Fruit fly (Drosophila melanogaster) whole organism, embryonic: Measurements from ENCODE around the gene Nf-YA.

ENCODE experiments used
- CG10209 ChIP-seq: fragments of 200-800 bp; sonication (Bioruptor generic); optimal IDR thresholded peaks from 3 replicates; lab custom pipeline; 2017; ENCODE audit warnings: missing biosample characterization, mild to moderate bottlenecking, missing genetic modification characterization, missing genetic modification reagents
- CG11560 ChIP-seq: fragments of 200-800 bp; sonication (Bioruptor generic); IDR thresholded peaks from 3 replicates; pipeline ENCODE4 v1.3.6; 2022; ENCODE audit warnings: missing biosample characterization, missing genetic modification characterization
- CG12155 ChIP-seq: fragments of 200-800 bp; sonication (Bioruptor generic); optimal IDR thresholded peaks from 3 replicates; lab custom pipeline; 2016; ENCODE audit warnings: missing biosample characterization, missing genetic modification characterization
- CG12236 ChIP-seq: fragments of 200-800 bp; sonication (Bioruptor generic); optimal IDR thresholded peaks from 2 replicates; lab custom pipeline; 2016; ENCODE audit warnings: missing biosample characterization, missing genetic modification characterization
- CG13894 ChIP-seq: fragments of 200-800 bp; sonication (Bioruptor generic); optimal IDR thresholded peaks from 3 replicates; lab custom pipeline; 2018; ENCODE audit warnings: missing biosample characterization, mild to moderate bottlenecking, missing genetic modification characterization, moderate library complexity
- CG14965 ChIP-seq: fragments of 200-800 bp; sonication (Bioruptor generic); optimal IDR thresholded peaks from 2 replicates; lab custom pipeline; 2016; ENCODE audit warnings: missing biosample characterization, missing genetic modification characterization, borderline replicate concordance
- CG15073 ChIP-seq: fragments of 200-800 bp; sonication (Bioruptor generic); optimal IDR thresholded peaks from 2 replicates; lab custom pipeline; 2016; ENCODE audit warnings: missing biosample characterization, missing genetic modification characterization
- CG18011 ChIP-seq: fragments of 200-800 bp; sonication (Bioruptor generic); optimal IDR thresholded peaks from 2 replicates; lab custom pipeline; 2017; ENCODE audit warnings: missing biosample characterization, missing genetic modification characterization, mild to moderate bottlenecking, moderate library complexity, missing genotype
- CG18476 ChIP-seq: fragments of 200-800 bp; sonication (Bioruptor generic); optimal IDR thresholded peaks from 2 replicates; lab custom pipeline; 2016; ENCODE audit warnings: missing biosample characterization, mild to moderate bottlenecking, missing genetic modification characterization
- CG18764 ChIP-seq: fragments of 200-800 bp; sonication (Bioruptor generic); optimal IDR thresholded peaks from 3 replicates; lab custom pipeline; 2016; ENCODE audit warnings: missing biosample characterization, missing genetic modification characterization
- CG2129 ChIP-seq: fragments of 200-800 bp; sonication (Bioruptor generic); IDR thresholded peaks from 2 replicates; pipeline ENCODE4 v1.3.6; 2022; ENCODE audit warnings: missing biosample characterization, missing genetic modification characterization; ENCODE audit not compliant: partially characterized antibody
- CG2678 ChIP-seq: fragments of 200-800 bp; sonication (Bioruptor generic); optimal IDR thresholded peaks from 3 replicates; lab custom pipeline; 2019; ENCODE audit warnings: missing biosample characterization, mild to moderate bottlenecking, missing genetic modification characterization, moderate library complexity
- CG32772 ChIP-seq: fragments of 200-800 bp; sonication (Bioruptor generic); IDR thresholded peaks from 2 replicates; pipeline ENCODE4 v1.3.6; 2022; ENCODE audit warnings: missing biosample characterization, missing genetic modification characterization
- CG33557 ChIP-seq: fragments of 200-800 bp; sonication (Bioruptor generic); optimal IDR thresholded peaks from 2 replicates; lab custom pipeline; 2019; ENCODE audit warnings: missing biosample characterization, mild to moderate bottlenecking, missing genetic modification characterization, moderate library complexity
- CG34224 ChIP-seq: fragments of 200-800 bp; sonication (Bioruptor generic); IDR thresholded peaks from 3 replicates; pipeline ENCODE4 v1.3.6; 2022; ENCODE audit warnings: missing biosample characterization, missing genetic modification characterization; ENCODE audit not compliant: partially characterized antibody
- CG34422 ChIP-seq: fragments of 200-800 bp; sonication (Bioruptor generic); IDR thresholded peaks from 3 replicates; pipeline ENCODE4 v1.3.6; 2022; ENCODE audit warnings: missing biosample characterization, missing genetic modification characterization
- CG3995 ChIP-seq: fragments of 200-800 bp; sonication (Bioruptor generic); optimal IDR thresholded peaks from 3 replicates; lab custom pipeline; 2016; ENCODE audit warnings: missing biosample characterization, missing genetic modification characterization
- CG5180 ChIP-seq: fragments of 200-800 bp; sonication (Bioruptor generic); optimal IDR thresholded peaks from 3 replicates; lab custom pipeline; 2017; ENCODE audit warnings: missing biosample characterization, missing genetic modification characterization, mild to moderate bottlenecking, moderate library complexity, missing genetic modification reagents
- CG5953 ChIP-seq: fragments of 200-800 bp; sonication (Bioruptor generic); IDR thresholded peaks from 2 replicates; pipeline ENCODE4 v1.3.6; 2022; ENCODE audit warnings: missing biosample characterization, missing genetic modification characterization
- CG6272 ChIP-seq: fragments of 200-800 bp; sonication (Bioruptor generic); IDR thresholded peaks from 2 replicates; pipeline ENCODE4 v1.3.6; 2022; ENCODE audit warnings: missing biosample characterization, missing genetic modification characterization
- CG8359 ChIP-seq: fragments of 200-800 bp; sonication (Bioruptor generic); optimal IDR thresholded peaks from 2 replicates; lab custom pipeline; 2017; ENCODE audit warnings: missing biosample characterization, mild to moderate bottlenecking, missing genetic modification characterization, borderline replicate concordance
- Camta ChIP-seq: fragments of 200-800 bp; sonication (Bioruptor generic); optimal IDR thresholded peaks from 2 replicates; lab custom pipeline; 2016; ENCODE audit warnings: missing biosample characterization, missing genetic modification characterization
- CoRest ChIP-seq: fragments of 200-800 bp; sonication (Bioruptor generic); optimal IDR thresholded peaks from 3 replicates; lab custom pipeline; 2018; ENCODE audit warnings: missing biosample characterization, mild to moderate bottlenecking, missing genetic modification characterization, moderate library complexity
- Dll ChIP-seq: fragments of 200-800 bp; sonication (Bioruptor generic); IDR thresholded peaks from 4 replicates; pipeline ENCODE4 v1.3.6; 2022; ENCODE audit warnings: missing biosample characterization, missing genetic modification characterization; ENCODE audit not compliant: partially characterized antibody
- Gsc ChIP-seq: fragments of 200-800 bp; sonication (Bioruptor generic); IDR thresholded peaks from 2 replicates; pipeline ENCODE4 v1.3.6; 2022; ENCODE audit warnings: missing biosample characterization, missing genetic modification characterization
- HmgZ ChIP-seq: fragments of 200-800 bp; sonication (Bioruptor generic); optimal IDR thresholded peaks from 2 replicates; lab custom pipeline; 2018; ENCODE audit warnings: missing biosample characterization, mild to moderate bottlenecking, missing genetic modification characterization
- Hsf ChIP-seq: fragments of 200-800 bp; sonication (Bioruptor generic); optimal IDR thresholded peaks from 3 replicates; lab custom pipeline; 2016; ENCODE audit warnings: missing biosample characterization, missing genetic modification characterization
- Oli ChIP-seq: fragments of 200-800 bp; sonication (Bioruptor generic); optimal IDR thresholded peaks from 2 replicates; lab custom pipeline; 2018; ENCODE audit warnings: missing biosample characterization, mild to moderate bottlenecking, missing genetic modification characterization, moderate library complexity
- Stat92E ChIP-seq, 3 experiments: fragments of >200 bp in 2 of 3; fragments of 200-800 bp in 1 of 3; sonication (Bioruptor generic) in 1 of 3; optimal IDR thresholded peaks; 2 replicates each; lab custom pipeline; 2017 to 2019; ENCODE audit warnings: missing biosample characterization in 3 of 3, missing genetic modification characterization in 3 of 3, mild to moderate bottlenecking in 1 of 3, moderate library complexity in 1 of 3
- bcd ChIP-seq: fragments of 200-800 bp; sonication (Bioruptor generic); optimal IDR thresholded peaks from 2 replicates; lab custom pipeline; 2017; ENCODE audit warnings: missing biosample characterization, mild to moderate bottlenecking, missing genetic modification characterization
- cas ChIP-seq: fragments of 200-800 bp; sonication (Bioruptor generic); IDR thresholded peaks from 2 replicates; pipeline ENCODE4 v1.3.6; 2022; ENCODE audit warnings: missing biosample characterization, missing genetic modification characterization
- corto ChIP-seq: fragments of 200-800 bp; sonication (Bioruptor generic); optimal IDR thresholded peaks from 2 replicates; lab custom pipeline; 2016; ENCODE audit warnings: missing biosample characterization, mild to moderate bottlenecking, missing genetic modification characterization, moderate library complexity
- fd64A ChIP-seq: fragments of 200-800 bp; sonication (Bioruptor generic); optimal IDR thresholded peaks from 3 replicates; lab custom pipeline; 2018; ENCODE audit warnings: missing biosample characterization, mild to moderate bottlenecking, missing genetic modification characterization
- grn ChIP-seq: fragments of 200-800 bp; sonication (Bioruptor generic); optimal IDR thresholded peaks from 3 replicates; lab custom pipeline; 2017; ENCODE audit warnings: missing biosample characterization, missing genetic modification characterization
- ham ChIP-seq: fragments of 200-800 bp; sonication (Bioruptor generic); IDR thresholded peaks from 2 replicates; pipeline ENCODE4 v1.3.6; 2022; ENCODE audit warnings: missing biosample characterization, missing genetic modification characterization
- hbn ChIP-seq: fragments of 200-800 bp; sonication (Bioruptor generic); IDR thresholded peaks from 2 replicates; pipeline ENCODE4 v1.3.6; 2022; ENCODE audit warnings: missing biosample characterization, missing genetic modification characterization; ENCODE audit not compliant: partially characterized antibody
- ind ChIP-seq: fragments of 200-800 bp; sonication (Bioruptor generic); optimal IDR thresholded peaks from 3 replicates; lab custom pipeline; 2016; ENCODE audit warnings: missing biosample characterization, missing genetic modification characterization
- klu ChIP-seq: fragments of 200-800 bp; sonication (Bioruptor generic); IDR thresholded peaks from 2 replicates; pipeline ENCODE4 v1.3.6; 2022; ENCODE audit warnings: missing biosample characterization, missing genetic modification characterization
- kni ChIP-seq: fragments of 200-800 bp; sonication (Bioruptor generic); optimal IDR thresholded peaks from 3 replicates; lab custom pipeline; 2017; ENCODE audit warnings: mild to moderate bottlenecking, missing biosample characterization, missing genetic modification reagents, missing genetic modification characterization
- org-1 ChIP-seq: fragments of 200-800 bp; sonication (Bioruptor generic); optimal IDR thresholded peaks from 2 replicates; lab custom pipeline; 2017; ENCODE audit warnings: missing biosample characterization, missing genetic modification characterization
- pan ChIP-seq, 4 experiments: fragments of >200 bp in 3 of 4; fragments of 200-800 bp in 1 of 4; sonication (Bioruptor generic) in 1 of 4; optimal IDR thresholded peaks in 3 of 4; IDR thresholded peaks in 1 of 4; 2 replicates each; pipeline versions ENCODE4 v1.3.6 to Lab custom; 2017 to 2022; ENCODE audit warnings: missing biosample characterization in 2 of 4, missing genetic modification characterization in 2 of 4, mixed read lengths in 1 of 4
- salm ChIP-seq: fragments of 200-800 bp; sonication (Bioruptor generic); optimal IDR thresholded peaks from 2 replicates; lab custom pipeline; 2018; ENCODE audit warnings: missing biosample characterization, mild to moderate bottlenecking, missing genetic modification characterization
- sens ChIP-seq: fragments of 200-800 bp; sonication (Bioruptor generic); peaks from one replicate; lab custom pipeline; 2016; ENCODE audit warnings: missing biosample characterization, missing genetic modification characterization
- shn ChIP-seq: fragments of 200-800 bp; sonication (Bioruptor generic); optimal IDR thresholded peaks from 3 replicates; lab custom pipeline; 2016; ENCODE audit warnings: missing biosample characterization, missing genetic modification characterization
- sima ChIP-seq: fragments of 200-800 bp; sonication (Bioruptor generic); optimal IDR thresholded peaks from 2 replicates; lab custom pipeline; 2016; ENCODE audit warnings: missing biosample characterization, missing genetic modification characterization
- tgo ChIP-seq: fragments of 200-800 bp; sonication (Bioruptor generic); IDR thresholded peaks from 3 replicates; pipeline ENCODE4 v1.3.6; 2022; ENCODE audit warnings: missing biosample characterization, missing genetic modification characterization
- tup ChIP-seq: fragments of 200-800 bp; sonication (Bioruptor generic); optimal IDR thresholded peaks from 2 replicates; lab custom pipeline; 2016; ENCODE audit warnings: missing biosample characterization, mild to moderate bottlenecking, missing genetic modification characterization, moderate library complexity
- wek ChIP-seq: fragments of 200-800 bp; sonication (Bioruptor generic); optimal IDR thresholded peaks from 3 replicates; lab custom pipeline; 2018; ENCODE audit warnings: missing biosample characterization, mild to moderate bottlenecking, missing genetic modification characterization, moderate library complexity
- zen ChIP-seq: fragments of 200-800 bp; sonication (Bioruptor generic); optimal IDR thresholded peaks from 3 replicates; lab custom pipeline; 2018; ENCODE audit warnings: missing biosample characterization, mild to moderate bottlenecking, missing genetic modification characterization, moderate library complexity
- zfh1 ChIP-seq: fragments of 200-800 bp; sonication (Bioruptor generic); IDR thresholded peaks from 3 replicates; pipeline ENCODE4 v1.3.6; 2022; ENCODE audit warnings: missing biosample characterization, missing genetic modification characterization

Gene Nf-YA

DNA sequence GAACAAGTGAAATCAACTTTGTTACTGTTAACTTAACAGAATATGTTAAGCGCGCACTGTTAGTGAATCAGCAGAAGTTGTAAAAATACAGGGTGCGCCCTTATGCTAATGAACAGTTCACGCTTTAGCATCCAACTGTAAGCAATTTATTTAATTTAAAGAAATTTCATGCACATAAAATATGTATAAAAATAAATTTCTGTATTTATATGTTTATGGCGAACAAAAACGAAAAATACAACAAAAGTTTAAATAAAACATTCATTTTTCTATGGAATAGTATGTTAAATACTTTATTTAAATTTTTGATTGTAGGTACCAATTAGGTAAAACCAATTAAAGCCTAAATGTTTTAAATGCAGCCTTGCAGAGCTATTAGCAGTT is 17.5 kb downstream of the Nf-YA start (continued):
- TF ChIP-seq CG2678 (tag; lab: Kevin White, UChicago): peak; percentile 53
- peak; percentile 24 for TF ChIP-seq ind
- peak; percentile 2 for TF ChIP-seq Oli (tag; lab: Kevin White, UChicago)
- peak; percentile 32 for TF ChIP-seq CoRest
- no peak for TF ChIP-seq cas (GFP tag; lab: Robert Waterston, UW)
- no peak for TF ChIP-seq CG18764 (GFP tag; lab: Kevin White, UChicago)
- TF ChIP-seq Camta: no peak
- TF ChIP-seq CG15073: no peak
- TF ChIP-seq zen (tag; lab: Kevin White, UChicago): no peak
- TF ChIP-seq sens (GFP tag; lab: Kevin White, UChicago): peak; percentile 74
- TF ChIP-seq zfh1 (GFP tag; lab: Robert Waterston, UW): no peak
- no peak for TF ChIP-seq fd64A (GFP tag; lab: Kevin White, UChicago)
- no peak for TF ChIP-seq pan (optimal IDR thresholded peaks at IDR 0.05; lab: Kevin White, UChicago)
- peak in 1 of 2 experiments; percentile 53 for TF ChIP-seq pan (GFP tag; optimal IDR thresholded peaks at IDR 0.05 in 1 of 2, IDR thresholded peaks at IDR 0.05 in 1 of 2)
- no peak for TF ChIP-seq salm
- TF ChIP-seq CG11560: no peak
- no peak for TF ChIP-seq CG12236
- no peak for TF ChIP-seq sima (GFP tag; lab: Kevin White, UChicago)
- no peak for TF ChIP-seq CG8359 (GFP tag; lab: Kevin White, UChicago)
- no peak for TF ChIP-seq wek
- TF ChIP-seq org-1 (GFP tag; lab: Kevin White, UChicago): no peak
- no peak for TF ChIP-seq CG2129 (GFP tag; lab: Robert Waterston, UW)
- TF ChIP-seq CG33557: no peak
- TF ChIP-seq Dll (GFP tag; lab: Robert Waterston, UW): no peak
- no peak for TF ChIP-seq klu (GFP tag; lab: Robert Waterston, UW)
- peak; percentile 15 for TF ChIP-seq CG18011 (GFP tag; lab: Kevin White, UChicago)
- TF ChIP-seq grn (GFP tag; lab: Kevin White, UChicago): no peak
- TF ChIP-seq Hsf (GFP tag; lab: Kevin White, UChicago): no peak
- no peak for TF ChIP-seq Stat92E (GFP tag; optimal IDR thresholded peaks at IDR 0.05; lab: Kevin White, UChicago)
- TF ChIP-seq CG32772 (GFP tag; lab: Robert Waterston, UW): no peak
- no peak for TF ChIP-seq corto (GFP tag; lab: Kevin White, UChicago)
- TF ChIP-seq CG5953 (GFP tag; lab: Robert Waterston, UW): no peak
- TF ChIP-seq tgo (GFP tag; lab: Robert Waterston, UW): no peak; the same call in 2 of the 3 replicates
- TF ChIP-seq CG5180 (GFP tag; lab: Kevin White, UChicago): no peak
- peak; percentile 19 for TF ChIP-seq CG10209 (GFP tag; lab: Kevin White, UChicago)
- no peak for TF ChIP-seq Gsc (GFP tag; lab: Robert Waterston, UW)
- TF ChIP-seq shn (GFP tag; lab: Kevin White, UChicago): no peak
- TF ChIP-seq CG14965: no peak
- TF ChIP-seq CG12155 (GFP tag; lab: Kevin White, UChicago): peak; percentile 12
- peak; percentile 41 for TF ChIP-seq CG18476 (GFP tag; lab: Kevin White, UChicago)
- TF ChIP-seq bcd (GFP tag; lab: Kevin White, UChicago): no peak
- no peak for TF ChIP-seq kni (GFP tag; lab: Kevin White, UChicago)
- TF ChIP-seq hbn (GFP tag; lab: Robert Waterston, UW): no peak
- peak; percentile 27 for TF ChIP-seq CG3995
- TF ChIP-seq CG34224 (GFP tag; lab: Robert Waterston, UW): no peak
- TF ChIP-seq ham (GFP tag; lab: Robert Waterston, UW): no peak
- no peak for TF ChIP-seq tup
- no peak for TF ChIP-seq CG13894 (tag; lab: Kevin White, UChicago)
- no peak for TF ChIP-seq CG6272 (GFP tag; lab: Robert Waterston, UW)
- TF ChIP-seq HmgZ: no peak
- no peak; the same call in 2 of the 3 replicates for TF ChIP-seq CG34422
